Fruit fly (Drosophila melanogaster) whole organism, embryonic: ENCODE measurements around the gene CG45307.

ENCODE experiments used
- Antp ChIP-seq: fragments of 200-800 bp; sonication (Bioruptor generic); optimal IDR thresholded peaks from 3 replicates; lab custom pipeline; 2016; ENCODE audit warnings: missing biosample characterization, missing genetic modification characterization
- Bdp1 ChIP-seq: fragments of 200-800 bp; sonication (Bioruptor generic); optimal IDR thresholded peaks from 3 replicates; lab custom pipeline; 2016; ENCODE audit warnings: missing biosample characterization, missing genetic modification characterization
- CG10462 ChIP-seq: fragments of 200-800 bp; sonication (Bioruptor generic); optimal IDR thresholded peaks from 2 replicates; lab custom pipeline; 2016; ENCODE audit warnings: missing biosample characterization, missing genetic modification characterization
- CG10565 ChIP-seq: fragments of 200-800 bp; sonication (Bioruptor generic); optimal IDR thresholded peaks from 3 replicates; lab custom pipeline; 2016; ENCODE audit warnings: missing biosample characterization, mild to moderate bottlenecking, missing genetic modification characterization
- CG11696 ChIP-seq: fragments of 200-800 bp; sonication (Bioruptor generic); IDR thresholded peaks from 2 replicates; pipeline ENCODE4 v1.3.6; 2022; ENCODE audit warnings: missing biosample characterization, missing genetic modification characterization
- CG11723 ChIP-seq: fragments of 200-800 bp; sonication (Bioruptor generic); optimal IDR thresholded peaks from 2 replicates; lab custom pipeline; 2017; ENCODE audit warnings: missing biosample characterization, mild to moderate bottlenecking, missing genetic modification characterization
- CG12942 ChIP-seq: fragments of 200-800 bp; sonication (Bioruptor generic); optimal IDR thresholded peaks from 3 replicates; lab custom pipeline; 2016; ENCODE audit warnings: missing biosample characterization, missing genetic modification characterization
- CG14710 ChIP-seq: fragments of 200-800 bp; sonication (Bioruptor generic); optimal IDR thresholded peaks from 3 replicates; lab custom pipeline; 2019; ENCODE audit warnings: missing biosample characterization, mild to moderate bottlenecking, missing genetic modification characterization, moderate library complexity
- CG15011 ChIP-seq: fragments of 200-800 bp; sonication (Bioruptor generic); optimal IDR thresholded peaks from 3 replicates; lab custom pipeline; 2018; ENCODE audit warnings: missing biosample characterization, mild to moderate bottlenecking, missing genetic modification characterization
- CG18476 ChIP-seq: fragments of 200-800 bp; sonication (Bioruptor generic); optimal IDR thresholded peaks from 2 replicates; lab custom pipeline; 2016; ENCODE audit warnings: missing biosample characterization, mild to moderate bottlenecking, missing genetic modification characterization
- CG18599 ChIP-seq: fragments of 200-800 bp; sonication (Bioruptor generic); optimal IDR thresholded peaks from 3 replicates; lab custom pipeline; 2017; ENCODE audit warnings: missing biosample characterization, missing genetic modification characterization, mild to moderate bottlenecking, moderate library complexity, missing genetic modification reagents
- CG2120 ChIP-seq: fragments of 200-800 bp; sonication (Bioruptor generic); optimal IDR thresholded peaks from 3 replicates; lab custom pipeline; 2016; ENCODE audit warnings: missing biosample characterization, missing genetic modification characterization
- CG2875 ChIP-seq: fragments of 200-800 bp; sonication (Bioruptor generic); optimal IDR thresholded peaks from 2 replicates; lab custom pipeline; 2017; ENCODE audit warnings: missing biosample characterization, mild to moderate bottlenecking, missing genetic modification characterization, missing genetic modification reagents
- CG31224 ChIP-seq: fragments of 200-800 bp; sonication (Bioruptor generic); IDR thresholded peaks from 2 replicates; pipeline ENCODE4 v1.3.6; 2022; ENCODE audit warnings: missing biosample characterization, missing genetic modification characterization
- CG32772 ChIP-seq: fragments of 200-800 bp; sonication (Bioruptor generic); IDR thresholded peaks from 2 replicates; pipeline ENCODE4 v1.3.6; 2022; ENCODE audit warnings: missing biosample characterization, missing genetic modification characterization
- CG4360 ChIP-seq: fragments of 200-800 bp; sonication (Bioruptor generic); IDR thresholded peaks from 2 replicates; pipeline ENCODE4 v1.3.6; 2022; ENCODE audit warnings: missing biosample characterization, missing genetic modification characterization
- CG4854 ChIP-seq: fragments of 200-800 bp; sonication (Bioruptor generic); optimal IDR thresholded peaks from 2 replicates; lab custom pipeline; 2016; ENCODE audit warnings: missing biosample characterization, missing genetic modification characterization, inconsistent platforms
- CG6683 ChIP-seq: fragments of 200-800 bp; sonication (Bioruptor generic); optimal IDR thresholded peaks from 2 replicates; lab custom pipeline; 2017; ENCODE audit warnings: missing biosample characterization, mild to moderate bottlenecking, missing genetic modification characterization, missing genetic modification reagents
- CG7372 ChIP-seq: fragments of 200-800 bp; sonication (Bioruptor generic); IDR thresholded peaks from 2 replicates; pipeline ENCODE4 v1.3.6; 2022; ENCODE audit warnings: missing biosample characterization, missing genetic modification characterization
- CG7928 ChIP-seq: fragments of 200-800 bp; sonication (Bioruptor generic); optimal IDR thresholded peaks from 2 replicates; lab custom pipeline; 2017; ENCODE audit warnings: missing biosample characterization, mild to moderate bottlenecking, missing genetic modification characterization
- CG8924 ChIP-seq: fragments of 200-800 bp; optimal IDR thresholded peaks from 3 replicates; lab custom pipeline; 2019; ENCODE audit warnings: missing biosample characterization, mild to moderate bottlenecking, missing genetic modification characterization, moderate library complexity
- Camta ChIP-seq: fragments of 200-800 bp; sonication (Bioruptor generic); optimal IDR thresholded peaks from 2 replicates; lab custom pipeline; 2016; ENCODE audit warnings: missing biosample characterization, missing genetic modification characterization
- D19B ChIP-seq: fragments of 200-800 bp; sonication (Bioruptor generic); optimal IDR thresholded peaks from 2 replicates; lab custom pipeline; 2017; ENCODE audit warnings: missing biosample characterization, mild to moderate bottlenecking, missing genetic modification characterization
- Dll ChIP-seq: fragments of 200-800 bp; sonication (Bioruptor generic); IDR thresholded peaks from 4 replicates; pipeline ENCODE4 v1.3.6; 2022; ENCODE audit warnings: missing biosample characterization, missing genetic modification characterization; ENCODE audit not compliant: partially characterized antibody
- Dref ChIP-seq: fragments of 200-800 bp; sonication (Bioruptor generic); IDR thresholded peaks from 2 replicates; pipeline ENCODE4 v1.3.6; 2022; ENCODE audit warnings: missing biosample characterization, missing genetic modification characterization
- Fer1 ChIP-seq: fragments of 200-800 bp; sonication (Bioruptor generic); optimal IDR thresholded peaks from 2 replicates; lab custom pipeline; 2017; ENCODE audit warnings: missing biosample characterization, mild to moderate bottlenecking, missing genetic modification characterization
- Gug ChIP-seq: fragments of 200-800 bp; sonication (Bioruptor generic); IDR thresholded peaks from 4 replicates; pipeline ENCODE4 v1.3.6; 2022; ENCODE audit warnings: missing biosample characterization, missing genetic modification characterization
- HLH54F ChIP-seq: fragments of 200-800 bp; sonication (Bioruptor generic); optimal IDR thresholded peaks from 3 replicates; lab custom pipeline; 2016; ENCODE audit warnings: missing biosample characterization, missing genetic modification characterization
- Hr51 ChIP-seq, 2 experiments: fragments of 200-800 bp; sonication (Bioruptor generic); optimal IDR thresholded peaks; 2 replicates in 1 of 2; 3 replicates in 1 of 2; lab custom pipeline; 2016 to 2018; ENCODE audit warnings: missing biosample characterization in 2 of 2, missing genetic modification characterization in 2 of 2, mild to moderate bottlenecking in 1 of 2, moderate library complexity in 1 of 2
- Meics ChIP-seq: fragments of 200-800 bp; sonication (Bioruptor generic); optimal IDR thresholded peaks from 2 replicates; lab custom pipeline; 2017; ENCODE audit warnings: missing biosample characterization, mild to moderate bottlenecking, missing genetic modification characterization
- NFAT ChIP-seq: fragments of 200-800 bp; sonication (Bioruptor generic); IDR thresholded peaks from 2 replicates; pipeline ENCODE4 v1.3.6; 2022; ENCODE audit warnings: missing biosample characterization, missing genetic modification characterization
- bowl ChIP-seq: fragments of 200-800 bp; sonication (Bioruptor generic); IDR thresholded peaks from 2 replicates; pipeline ENCODE4 v1.3.6; 2022; ENCODE audit warnings: missing biosample characterization, missing genetic modification characterization
- chif ChIP-seq, 2 experiments: fragments of 200-800 bp; sonication (Bioruptor generic); optimal IDR thresholded peaks; 3 replicates each; lab custom pipeline; 2016; ENCODE audit warnings: missing biosample characterization in 2 of 2, missing genetic modification characterization in 2 of 2
- cwo ChIP-seq: fragments of 200-800 bp; sonication (Bioruptor generic); optimal IDR thresholded peaks from 3 replicates; lab custom pipeline; 2017; ENCODE audit warnings: missing biosample characterization, missing genetic modification characterization, mild to moderate bottlenecking, moderate library complexity, missing genetic modification reagents
- dmrt11E ChIP-seq: fragments of 200-800 bp; sonication (Bioruptor generic); optimal IDR thresholded peaks from 3 replicates; lab custom pipeline; 2018; ENCODE audit warnings: missing biosample characterization, mild to moderate bottlenecking, missing genetic modification characterization, moderate library complexity
- eve ChIP-seq, 2 experiments: fragments of >200 bp; optimal IDR thresholded peaks; 2 replicates each; lab custom pipeline; 2017; ENCODE audit warnings: missing biosample characterization in 2 of 2, missing genetic modification characterization in 2 of 2
- gem ChIP-seq: fragments of 200-800 bp; sonication (Bioruptor generic); optimal IDR thresholded peaks from 2 replicates; lab custom pipeline; 2019; ENCODE audit warnings: missing biosample characterization, mild to moderate bottlenecking, missing genetic modification characterization, moderate library complexity
- grau ChIP-seq: fragments of 200-800 bp; optimal IDR thresholded peaks from 3 replicates; lab custom pipeline; 2019; ENCODE audit warnings: missing biosample characterization, mild to moderate bottlenecking, missing genetic modification characterization, moderate library complexity
- luna ChIP-seq: fragments of 200-800 bp; sonication (Bioruptor generic); optimal IDR thresholded peaks from 2 replicates; lab custom pipeline; 2016; ENCODE audit warnings: missing biosample characterization, missing genetic modification characterization
- mam ChIP-seq: fragments of 200-800 bp; sonication (Bioruptor generic); optimal IDR thresholded peaks from 3 replicates; lab custom pipeline; 2016; ENCODE audit warnings: missing biosample characterization, missing genetic modification characterization
- nmo ChIP-seq: fragments of 200-800 bp; sonication (Bioruptor generic); optimal IDR thresholded peaks from 2 replicates; lab custom pipeline; 2018; ENCODE audit warnings: missing biosample characterization, mild to moderate bottlenecking, missing genetic modification characterization, moderate library complexity
- p53 ChIP-seq: fragments of 200-800 bp; sonication (Bioruptor generic); optimal IDR thresholded peaks from 2 replicates; lab custom pipeline; 2016; ENCODE audit warnings: missing biosample characterization, missing genetic modification characterization
- prd ChIP-seq, 3 experiments: fragments of >200 bp in 2 of 3; fragments of 200-800 bp in 1 of 3; sonication (Bioruptor generic) in 1 of 3; optimal IDR thresholded peaks in 2 of 3; IDR thresholded peaks in 1 of 3; 2 replicates in 2 of 3; 3 replicates in 1 of 3; pipeline versions ENCODE4 v1.3.6 to Lab custom; 2017 to 2022; ENCODE audit warnings: missing biosample characterization in 1 of 3, missing genetic modification characterization in 1 of 3
- sima ChIP-seq: fragments of 200-800 bp; sonication (Bioruptor generic); optimal IDR thresholded peaks from 2 replicates; lab custom pipeline; 2016; ENCODE audit warnings: missing biosample characterization, missing genetic modification characterization
- stwl ChIP-seq: fragments of 200-800 bp; sonication (Bioruptor generic); optimal IDR thresholded peaks from 3 replicates; lab custom pipeline; 2018; ENCODE audit warnings: missing biosample characterization, mild to moderate bottlenecking, missing genetic modification characterization, moderate library complexity
- tap ChIP-seq: fragments of 200-800 bp; optimal IDR thresholded peaks from 3 replicates; lab custom pipeline; 2019; ENCODE audit warnings: missing biosample characterization, mild to moderate bottlenecking, missing genetic modification characterization, moderate library complexity
- tio ChIP-seq: fragments of 200-800 bp; sonication (Bioruptor generic); optimal IDR thresholded peaks from 2 replicates; lab custom pipeline; 2017; ENCODE audit warnings: missing biosample characterization, missing genetic modification characterization, inconsistent platforms
- toy ChIP-seq: fragments of 200-800 bp; sonication (Bioruptor generic); IDR thresholded peaks from 2 replicates; pipeline ENCODE4 v1.3.6; 2022; ENCODE audit warnings: missing biosample characterization, missing genetic modification characterization
- wdn ChIP-seq: fragments of 200-800 bp; sonication (Bioruptor generic); IDR thresholded peaks from 2 replicates; pipeline ENCODE4 v1.3.6; 2022; ENCODE audit warnings: missing biosample characterization, missing genetic modification characterization
- wor ChIP-seq: fragments of 200-800 bp; sonication (Bioruptor generic); IDR thresholded peaks from 2 replicates; pipeline ENCODE4 v1.3.6; 2022; ENCODE audit warnings: missing biosample characterization, missing genetic modification characterization

The CG45307 gene

dm6 chr2L:8735572-8735996 lies 16.3 kb downstream of the CG45307 start (continued):
- TF ChIP-seq stwl (tag; lab: Kevin White, UChicago) (no peak), CG11696 (GFP tag; lab: Robert Waterston, UW) (no peak), Meics (GFP tag; lab: Kevin White, UChicago) (peak; percentile 31), CG10565 (GFP tag; lab: Kevin White, UChicago) (no peak), Camta (GFP tag; lab: Kevin White, UChicago) (peak; percentile 7), tap (no peak), Dll (peak; percentile 55; the same call in 2 of the 4 replicates), HLH54F (GFP tag; lab: Kevin White, UChicago) (no peak), CG7928 (no peak), luna (peak; percentile 8), CG10462 (GFP tag; lab: Kevin White, UChicago) (no peak), prd (optimal IDR thresholded peaks at IDR 0.05; lab: Kevin White, UChicago) (no peak), prd (GFP tag; IDR thresholded peaks at IDR 0.05; lab: Robert Waterston, UW) (no peak; the same call in 2 of the 3 replicates), D19B (GFP tag; lab: Kevin White, UChicago) (no peak), Hr51 (GFP tag; optimal IDR thresholded peaks at IDR 0.05; lab: Kevin White, UChicago) (peak in 1 of 2 experiments; percentile 3), CG4360 (no peak), tio (GFP tag; lab: Kevin White, UChicago) (no peak), Dref (GFP tag; lab: Robert Waterston, UW) (no peak), CG2875 (no peak), wdn (GFP tag; lab: Robert Waterston, UW) (peak; percentile 42; the same call in 1 of the 2 replicates), CG14710 (tag; lab: Kevin White, UChicago) (no peak), cwo (GFP tag; lab: Kevin White, UChicago) (peak; percentile 72), toy (0 out of 2 replicates have a peak, but pooled peaks have one; percentile 22), CG11723 (GFP tag; lab: Kevin White, UChicago) (peak; percentile 11), wor (GFP tag; lab: Robert Waterston, UW) (no peak), dmrt11E (tag; lab: Kevin White, UChicago) (no peak), CG8924 (tag; lab: Kevin White, UChicago) (peak; percentile 31), Fer1 (peak; percentile 77), mam (GFP tag; lab: Kevin White, UChicago) (peak; percentile 5), CG18599 (GFP tag; lab: Kevin White, UChicago) (peak; percentile 57), CG15011 (peak; percentile 10), eve (GFP tag; optimal IDR thresholded peaks at IDR 0.05; lab: Kevin White, UChicago) (no peak), gem (tag; lab: Kevin White, UChicago) (no peak), p53 (no peak), Gug (GFP tag; lab: Robert Waterston, UW) (0 out of 4 replicates have a peak, but pooled peaks have one; percentile 15), CG4854 (GFP tag; lab: Kevin White, UChicago) (no peak), CG7372 (GFP tag; lab: Robert Waterston, UW) (0 out of 2 replicates have a peak, but pooled peaks have one; percentile 49), NFAT (GFP tag; lab: Robert Waterston, UW) (peak; percentile 78), CG18476 (GFP tag; lab: Kevin White, UChicago) (no peak), Antp (GFP tag; lab: Kevin White, UChicago) (no peak), CG12942 (no peak), bowl (GFP tag; lab: Robert Waterston, UW) (peak; percentile 62; the same call in 1 of the 2 replicates), CG31224 (GFP tag; lab: Robert Waterston, UW) (no peak), grau (tag; lab: Kevin White, UChicago) (peak; percentile 33), CG6683 (GFP tag; lab: Kevin White, UChicago) (peak; percentile 8), sima (GFP tag; lab: Kevin White, UChicago) (no peak), nmo (no peak), CG32772 (GFP tag; lab: Robert Waterston, UW) (no peak), Bdp1 (GFP tag; lab: Kevin White, UChicago) (no peak), CG2120 (GFP tag; lab: Kevin White, UChicago) (peak; percentile 43), chif (GFP tag; optimal IDR thresholded peaks at IDR 0.05; lab: Kevin White, UChicago) (no peak)
